Fruit fly (Drosophila melanogaster) whole organism, wandering third instar larva: Measurements from ENCODE around the gene Cyp4ac2.

Source experiments
- h ChIP-seq: fragments of 200-800 bp; sonication (Bioruptor generic); optimal IDR thresholded peaks from 3 replicates; lab custom pipeline; 2016; ENCODE audit warnings: missing biosample characterization, mild to moderate bottlenecking, missing genetic modification characterization
- lola ChIP-seq: fragments of >200 bp; optimal IDR thresholded peaks from 2 replicates; lab custom pipeline; 2017; ENCODE audit warnings: missing biosample characterization, missing genetic modification characterization

- TF ChIP-seq h (GFP tag; lab: Kevin White, UChicago) (peak; percentile 45), lola (GFP tag; lab: Kevin White, UChicago) (no peak)
These were observed 28.9 kb upstream of the Cyp4ac2 start for dm6 chr2L:5237175-5237753.
